Fruit fly (Drosophila melanogaster) whole organism, embryonic: ENCODE measurements around the gene ocn.

Experiments
- Bdp1 ChIP-seq: fragments of 200-800 bp; sonication (Bioruptor generic); optimal IDR thresholded peaks from 3 replicates; lab custom pipeline; 2016; ENCODE audit warnings: missing biosample characterization, missing genetic modification characterization
- BtbVII ChIP-seq: fragments of 200-800 bp; sonication (Bioruptor generic); optimal IDR thresholded peaks from 3 replicates; lab custom pipeline; 2017; ENCODE audit warnings: missing biosample characterization, mild to moderate bottlenecking, missing genetic modification characterization
- CG11456 ChIP-seq: fragments of 200-800 bp; sonication (Bioruptor generic); IDR thresholded peaks from 3 replicates; pipeline ENCODE4 v1.3.6; 2022; ENCODE audit warnings: missing biosample characterization, missing genetic modification characterization
- CG16863 ChIP-seq: fragments of 200-800 bp; sonication (Bioruptor generic); optimal IDR thresholded peaks from 3 replicates; lab custom pipeline; 2016; ENCODE audit warnings: missing biosample characterization, missing genetic modification characterization
- CG3726 ChIP-seq: fragments of 200-800 bp; sonication (Bioruptor generic); IDR thresholded peaks from 3 replicates; pipeline ENCODE4, ENCODE4 v1.3.6; 2022; ENCODE audit warnings: missing biosample characterization, missing genetic modification characterization
- CG43689 ChIP-seq: fragments of 200-800 bp; sonication (Bioruptor generic); IDR thresholded peaks from 2 replicates; pipeline ENCODE4 v1.3.6; 2022; ENCODE audit warnings: missing biosample characterization, missing genetic modification characterization
- CG8290 ChIP-seq, 3 experiments: fragments of 200-800 bp; sonication (Bioruptor generic); optimal IDR thresholded peaks; 2 replicates each; lab custom pipeline; 2016 to 2019; ENCODE audit warnings: missing biosample characterization in 3 of 3, missing genetic modification characterization in 3 of 3, mild to moderate bottlenecking in 2 of 3, moderate library complexity in 1 of 3
- Oaz ChIP-seq: fragments of 200-800 bp; sonication (Bioruptor generic); IDR thresholded peaks from 2 replicates; pipeline ENCODE4 v1.3.6; 2022; ENCODE audit warnings: missing biosample characterization, missing genetic modification characterization
- Ssrp ChIP-seq: fragments of 200-800 bp; sonication (Bioruptor generic); optimal IDR thresholded peaks from 2 replicates; lab custom pipeline; 2018; ENCODE audit warnings: missing biosample characterization, mild to moderate bottlenecking, missing genetic modification characterization, moderate library complexity
- dysf ChIP-seq: fragments of 200-800 bp; sonication (Bioruptor generic); IDR thresholded peaks from 3 replicates; pipeline ENCODE4 v1.3.6; 2022; ENCODE audit warnings: missing biosample characterization, missing genetic modification characterization
- eyg ChIP-seq: fragments of 200-800 bp; sonication (Bioruptor generic); optimal IDR thresholded peaks from 3 replicates; lab custom pipeline; 2016; ENCODE audit warnings: missing biosample characterization, missing genetic modification characterization
- lov ChIP-seq, 2 experiments: fragments of 200-800 bp in 1 of 2; fragments of >200 bp in 1 of 2; sonication (Bioruptor generic) in 1 of 2; IDR thresholded peaks in 1 of 2; optimal IDR thresholded peaks in 1 of 2; 2 replicates in 1 of 2; 3 replicates in 1 of 2; pipeline versions ENCODE4 v1.3.6 to Lab custom; 2017 to 2022; ENCODE audit warnings: missing biosample characterization in 1 of 2, missing genetic modification characterization in 1 of 2
- row ChIP-seq: fragments of 200-800 bp; sonication (Bioruptor generic); IDR thresholded peaks from 3 replicates; pipeline ENCODE4 v1.3.6; 2022; ENCODE audit warnings: missing biosample characterization, missing genetic modification characterization
- sens ChIP-seq: fragments of 200-800 bp; sonication (Bioruptor generic); peaks from one replicate; lab custom pipeline; 2016; ENCODE audit warnings: missing biosample characterization, missing genetic modification characterization

DNA sequence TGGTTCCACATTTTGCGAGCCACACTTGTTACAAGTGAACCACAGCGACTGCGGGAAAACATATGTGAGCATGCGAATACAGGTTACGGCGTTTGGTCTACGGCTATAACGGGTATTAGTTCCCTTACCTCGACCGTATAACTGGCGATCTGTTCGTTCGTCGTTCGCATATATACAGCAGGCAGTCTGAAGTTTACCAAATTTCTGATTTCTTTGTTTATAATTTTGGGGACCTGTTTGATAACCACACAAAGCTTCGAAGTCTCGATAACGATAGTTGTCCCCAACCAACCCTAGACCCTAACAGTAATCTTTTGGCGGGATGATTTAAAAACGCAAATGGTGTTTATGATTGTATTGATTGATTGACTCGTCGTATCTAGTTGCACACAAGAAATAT lies 44.4 kb downstream of the ocn start, which contains the start of gene Acph-1:
- TF ChIP-seq dysf (no peak), row (GFP tag; lab: Robert Waterston, UW) (no peak), eyg (no peak), CG11456 (GFP tag; lab: Robert Waterston, UW) (no peak), BtbVII (GFP tag; lab: Kevin White, UChicago) (no peak), CG43689 (no peak), CG8290 (GFP tag; optimal IDR thresholded peaks at IDR 0.05; lab: Kevin White, UChicago) (no peak), CG8290 (tag; optimal IDR thresholded peaks at IDR 0.05; lab: Kevin White, UChicago) (no peak), Oaz (GFP tag; lab: Robert Waterston, UW) (no peak), CG16863 (no peak), CG3726 (GFP tag; lab: Robert Waterston, UW) (no peak), Ssrp (tag; lab: Kevin White, UChicago) (no peak), sens (GFP tag; lab: Kevin White, UChicago) (no peak), Bdp1 (GFP tag; lab: Kevin White, UChicago) (no peak), lov (optimal IDR thresholded peaks at IDR 0.05; lab: Kevin White, UChicago) (no peak), lov (GFP tag; IDR thresholded peaks at IDR 0.05; lab: Robert Waterston, UW) (no peak)
